Worm (Caenorhabditis elegans): ENCODE results near the gene srw-100.
"Not testable (repeated sequence)": the region's sequence is repeated elsewhere in the genome, so short reads cannot be mapped to it uniquely, and the experiment has no call there.

The srw-100 gene

DNA sequence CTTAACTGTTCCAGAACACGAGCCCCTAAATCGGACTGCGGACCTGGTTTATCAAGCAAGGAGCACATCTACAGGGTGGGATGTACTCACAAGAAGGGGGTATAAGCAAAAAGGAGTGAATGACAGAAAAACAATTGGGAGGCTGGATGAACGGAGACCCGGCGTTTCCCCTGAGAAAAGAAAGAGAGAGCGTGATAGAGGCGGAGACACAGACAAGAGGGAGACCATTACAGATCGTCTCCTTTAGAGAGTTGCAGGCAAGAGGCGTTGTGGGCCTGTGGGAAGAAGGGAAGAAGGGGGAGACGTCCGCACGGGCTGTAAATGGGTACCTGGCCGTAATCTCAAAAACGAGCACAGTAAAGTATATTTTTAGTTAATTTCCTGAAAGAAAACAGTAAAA is 17.1 kb upstream of the srw-100 start, which contains the start of gene Y46H3C.7:
Y46H3C.7 (minus strand) TSS at position 147 of the 400 bp plus-strand sequence.
- TF ChIP-seq tab-1 (GFP tag; IDR thresholded peaks at IDR 0.05); cog-1 (tag; optimal IDR thresholded peaks at IDR 0.05); flt-1 (GFP tag; IDR thresholded peaks at IDR 0.05): not testable (repeated sequence)

DNA sequence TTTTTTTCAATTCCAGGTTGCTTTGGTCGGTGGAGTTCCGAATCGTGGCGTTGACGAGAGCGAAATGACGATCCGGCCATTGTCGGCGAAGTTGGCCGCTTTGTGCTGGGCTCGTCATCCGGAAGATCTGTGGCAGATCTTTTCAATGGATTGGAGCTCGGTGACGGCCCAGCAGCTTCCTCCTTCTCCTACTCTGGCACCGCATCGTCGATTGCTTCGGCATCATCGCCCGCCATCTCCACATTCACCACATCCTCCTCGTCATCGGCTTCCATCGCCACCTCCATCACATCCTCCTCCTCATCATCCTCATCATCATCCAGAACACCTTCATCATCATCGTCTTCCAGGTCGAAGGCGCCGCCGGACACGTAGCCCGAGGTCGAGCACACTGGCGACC is 12.6 kb upstream of the srw-100 start:
- TF ChIP-seq flt-1 (GFP tag; IDR thresholded peaks at IDR 0.05) (no peak), ztf-23 (GFP tag; IDR thresholded peaks at IDR 0.05) (no peak), T22C8.4 (GFP tag; IDR thresholded peaks at IDR 0.05) (no peak), tab-1 (GFP tag; IDR thresholded peaks at IDR 0.05) (no peak), med-1 (GFP tag; optimal IDR thresholded peaks at IDR 0.05; ENCODE audit: insufficient read depth) (no peak), ztf-29 (GFP tag; IDR thresholded peaks at IDR 0.05) (no peak), cog-1 (tag; optimal IDR thresholded peaks at IDR 0.05) (no peak), klf-2 (GFP tag; conservative IDR thresholded peaks at IDR 0.05) (no peak), ref-1 (GFP tag; conservative IDR thresholded peaks at IDR 0.05) (no peak)

DNA sequence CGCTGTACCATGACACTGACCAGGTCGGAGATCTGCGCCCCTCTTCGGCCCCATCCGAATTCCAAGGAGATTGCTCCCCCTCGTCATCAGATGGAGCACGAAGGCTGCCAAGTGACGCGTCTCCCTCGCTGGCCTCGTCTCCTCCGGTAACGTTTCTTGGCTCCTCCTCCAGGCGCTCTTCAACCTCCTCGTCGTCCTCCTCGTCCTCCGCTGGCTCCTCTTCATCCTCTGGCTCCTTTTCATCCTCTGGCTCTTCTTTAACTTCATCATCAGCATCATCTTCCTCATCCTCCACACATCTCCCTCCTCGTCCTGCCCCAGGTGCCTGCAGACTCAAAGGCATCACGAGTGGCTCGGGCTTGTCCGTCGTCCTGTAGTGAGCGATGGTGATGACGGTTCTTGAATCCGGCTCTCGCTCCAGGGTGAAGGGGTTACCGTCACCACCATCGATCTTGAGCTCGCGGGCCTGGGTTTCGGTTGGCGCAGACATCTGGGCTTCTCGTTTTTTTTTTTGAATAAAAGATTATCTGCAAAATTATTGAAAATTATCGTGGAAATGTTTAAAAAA is 11.7 kb upstream of the srw-100 start:
- TF ChIP-seq tab-1 (GFP tag; IDR thresholded peaks at IDR 0.05) (peak; percentile 59; the same call in 1 of the 2 replicates), ztf-23 (GFP tag; IDR thresholded peaks at IDR 0.05) (no peak)

DNA sequence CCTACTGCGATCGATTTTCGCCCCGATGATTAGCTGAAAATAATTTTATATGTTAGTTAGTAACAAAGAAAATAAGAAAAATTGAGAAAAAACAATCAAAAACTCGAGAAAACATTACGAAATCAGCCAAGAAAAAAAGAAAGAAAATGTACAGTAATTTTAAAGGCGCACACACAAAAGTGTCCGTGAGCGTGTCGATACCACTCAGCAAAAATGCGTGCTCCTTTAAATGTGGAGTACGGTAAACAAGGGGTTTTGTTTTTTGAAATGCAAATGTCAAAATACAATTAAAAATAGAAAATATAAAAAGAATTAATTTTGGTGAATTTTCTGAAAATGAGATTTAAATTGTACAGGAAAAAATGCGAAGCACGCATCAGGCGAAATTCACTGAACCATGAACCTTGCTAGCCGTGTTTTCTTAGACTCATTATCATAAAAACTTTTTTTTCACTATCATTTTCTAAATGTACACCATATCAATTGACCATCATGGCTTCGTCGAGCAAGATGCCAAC is 9.4 kb upstream of the srw-100 start, which contains the start of gene srw-90:
srw-90 (plus strand) TSS at position 468 of the 518 bp plus-strand sequence.
- no peak for TF ChIP-seq flt-1 (GFP tag; IDR thresholded peaks at IDR 0.05)
- TF ChIP-seq ref-1 (GFP tag; conservative IDR thresholded peaks at IDR 0.05) = no peak
- no peak for TF ChIP-seq T22C8.4 (GFP tag; IDR thresholded peaks at IDR 0.05)
- TF ChIP-seq klf-2 (GFP tag; conservative IDR thresholded peaks at IDR 0.05) = no peak
- TF ChIP-seq cog-1 (tag; optimal IDR thresholded peaks at IDR 0.05) = no peak
- no peak for TF ChIP-seq med-1 (GFP tag; optimal IDR thresholded peaks at IDR 0.05; ENCODE audit: insufficient read depth)
- no peak for TF ChIP-seq ztf-29 (GFP tag; IDR thresholded peaks at IDR 0.05)
- TF ChIP-seq tab-1 (GFP tag; IDR thresholded peaks at IDR 0.05) = no peak
- TF ChIP-seq ztf-23 (GFP tag; IDR thresholded peaks at IDR 0.05) = no peak

DNA sequence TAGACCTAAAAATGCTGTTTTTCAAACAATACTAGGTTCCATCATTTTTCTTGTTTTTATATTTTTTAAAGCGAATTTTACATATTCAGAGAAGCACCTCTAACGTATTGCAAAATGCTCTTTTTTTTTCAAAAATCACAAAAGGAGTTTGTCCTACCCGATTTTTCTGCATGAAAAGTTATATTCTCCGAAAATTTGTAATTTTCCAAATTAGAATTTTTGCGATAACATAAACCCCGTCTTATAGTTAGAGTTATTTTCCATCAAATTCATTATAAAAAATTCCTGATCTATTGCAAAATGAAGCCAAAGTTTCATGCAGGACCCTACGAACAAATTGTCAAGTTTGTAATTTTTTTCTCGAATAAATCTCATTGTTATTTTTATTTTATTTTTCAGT is 2.6 kb upstream of the srw-100 start, which contains the start of gene srw-99:
srw-99 (plus strand) TSS at position 301 of the 400 bp plus-strand sequence.
- TF ChIP-seq tab-1 (GFP tag; IDR thresholded peaks at IDR 0.05) = no peak
- TF ChIP-seq ztf-29 (GFP tag; IDR thresholded peaks at IDR 0.05) = no peak
- TF ChIP-seq klf-2 (GFP tag; conservative IDR thresholded peaks at IDR 0.05) = no peak
- no peak for TF ChIP-seq ref-1 (GFP tag; conservative IDR thresholded peaks at IDR 0.05)
- no peak for TF ChIP-seq med-1 (GFP tag; optimal IDR thresholded peaks at IDR 0.05; ENCODE audit: insufficient read depth)
- no peak for TF ChIP-seq cog-1 (tag; optimal IDR thresholded peaks at IDR 0.05)
- no peak for TF ChIP-seq T22C8.4 (GFP tag; IDR thresholded peaks at IDR 0.05)
- no peak for TF ChIP-seq ztf-23 (GFP tag; IDR thresholded peaks at IDR 0.05)
- no peak for TF ChIP-seq flt-1 (GFP tag; IDR thresholded peaks at IDR 0.05)

DNA sequence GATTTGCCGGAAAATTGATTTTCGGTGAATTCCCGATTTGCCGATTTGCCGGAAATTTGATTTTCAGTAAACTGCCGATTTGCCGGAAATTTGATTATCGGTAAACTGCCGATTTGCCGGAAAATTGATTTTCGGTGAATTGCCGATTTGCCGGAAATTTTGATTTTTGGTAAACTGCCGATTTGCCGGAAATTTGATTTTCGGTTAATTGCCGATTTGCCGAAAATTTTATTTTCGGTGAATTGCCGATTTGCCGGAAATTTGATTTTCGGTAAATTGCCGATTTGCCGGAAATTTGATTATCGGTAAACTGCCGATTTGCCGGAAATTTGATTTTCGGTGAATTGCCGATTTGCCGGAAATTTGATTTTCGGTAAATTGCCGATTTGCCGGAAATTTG is 1.5 kb downstream of the srw-100 start:
- TF ChIP-seq ztf-23 (GFP tag; IDR thresholded peaks at IDR 0.05) = peak; percentile 37; the same call in 1 of the 2 replicates

DNA sequence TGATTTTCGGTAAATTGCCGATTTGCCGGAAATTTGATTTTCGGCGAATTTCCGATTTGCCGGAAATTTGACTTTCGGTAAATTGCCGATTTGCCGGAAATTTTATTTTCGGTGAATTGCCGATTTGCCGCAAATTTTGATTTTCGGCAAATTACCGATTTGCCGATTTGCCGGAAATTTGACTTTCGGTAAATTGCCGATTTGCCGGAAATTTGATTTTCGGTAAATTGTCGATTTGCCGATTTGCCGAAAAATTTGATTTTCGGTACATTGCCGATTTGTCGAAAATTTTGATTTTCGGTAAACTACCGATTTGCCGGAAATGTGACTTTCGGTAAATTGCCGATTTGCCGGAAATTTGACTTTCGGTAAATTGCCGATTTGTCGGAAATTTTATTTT is 2.8 kb downstream of the srw-100 start:
- peak; percentile 47; the same call in 1 of the 2 replicates for TF ChIP-seq ref-1 (GFP tag; conservative IDR thresholded peaks at IDR 0.05)
- TF ChIP-seq klf-2 (GFP tag; conservative IDR thresholded peaks at IDR 0.05) = peak; percentile 86
- peak; percentile 57 for TF ChIP-seq flt-1 (GFP tag; IDR thresholded peaks at IDR 0.05)
- TF ChIP-seq ztf-23 (GFP tag; IDR thresholded peaks at IDR 0.05) = peak; percentile 84
- TF ChIP-seq tab-1 (GFP tag; IDR thresholded peaks at IDR 0.05) = peak; percentile 81
- peak; percentile 29; the same call in 1 of the 2 replicates for TF ChIP-seq T22C8.4 (GFP tag; IDR thresholded peaks at IDR 0.05)

DNA sequence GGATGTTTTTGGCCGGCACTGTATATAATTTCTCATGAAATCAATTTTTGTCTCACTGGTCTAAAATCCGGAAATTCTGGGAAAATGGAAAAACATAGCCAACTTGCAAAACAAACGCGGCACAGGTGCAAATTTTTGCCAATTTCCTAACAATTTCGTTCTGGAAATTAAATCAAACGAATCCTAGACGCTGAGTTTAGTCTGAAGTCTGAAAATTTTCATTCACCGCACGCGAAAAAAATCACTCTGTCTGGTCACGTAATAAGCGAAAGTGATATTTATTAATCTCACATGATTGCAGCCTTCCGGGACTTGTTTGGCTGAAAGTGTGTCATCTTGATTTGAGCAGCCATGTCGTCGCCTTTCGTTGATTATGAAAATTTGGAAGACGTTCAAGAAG is 5.9 kb downstream of the srw-100 start, which contains the start of gene srw-103:
srw-103 (plus strand) TSS at position 301 of the 400 bp plus-strand sequence.
- no peak for TF ChIP-seq flt-1 (GFP tag; IDR thresholded peaks at IDR 0.05)
- TF ChIP-seq ztf-29 (GFP tag; IDR thresholded peaks at IDR 0.05) = no peak
- TF ChIP-seq ztf-23 (GFP tag; IDR thresholded peaks at IDR 0.05) = no peak
- TF ChIP-seq klf-2 (GFP tag; conservative IDR thresholded peaks at IDR 0.05) = no peak
- TF ChIP-seq ref-1 (GFP tag; conservative IDR thresholded peaks at IDR 0.05) = no peak
- no peak for TF ChIP-seq cog-1 (tag; optimal IDR thresholded peaks at IDR 0.05)
- TF ChIP-seq tab-1 (GFP tag; IDR thresholded peaks at IDR 0.05) = no peak
- no peak for TF ChIP-seq med-1 (GFP tag; optimal IDR thresholded peaks at IDR 0.05; ENCODE audit: insufficient read depth)
- no peak for TF ChIP-seq T22C8.4 (GFP tag; IDR thresholded peaks at IDR 0.05)

DNA sequence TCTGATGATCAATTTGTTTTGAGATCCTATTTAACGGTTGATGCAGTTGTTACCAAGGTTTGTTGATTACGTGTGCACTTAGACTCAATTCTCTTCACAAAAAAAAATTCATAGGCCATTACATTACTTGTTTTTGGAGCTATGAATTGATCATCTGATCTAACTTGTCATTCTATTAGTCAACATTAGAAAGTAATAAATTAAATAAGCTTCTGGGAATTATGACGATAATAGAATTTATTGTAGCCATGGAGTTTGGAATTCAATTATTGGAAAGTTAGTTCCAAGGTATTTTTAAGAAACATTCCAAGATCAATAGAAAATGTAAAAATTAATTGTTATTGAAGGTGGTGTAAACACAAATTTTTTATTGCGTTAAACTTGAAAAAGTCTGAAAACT is 7.2 kb downstream of the srw-100 start:
- TF ChIP-seq ref-1 (GFP tag; conservative IDR thresholded peaks at IDR 0.05) (no peak), ztf-23 (GFP tag; IDR thresholded peaks at IDR 0.05) (no peak), tab-1 (GFP tag; IDR thresholded peaks at IDR 0.05) (no peak), klf-2 (GFP tag; conservative IDR thresholded peaks at IDR 0.05) (no peak), cog-1 (tag; optimal IDR thresholded peaks at IDR 0.05) (no peak), flt-1 (GFP tag; IDR thresholded peaks at IDR 0.05) (no peak), ztf-29 (GFP tag; IDR thresholded peaks at IDR 0.05) (no peak), T22C8.4 (GFP tag; IDR thresholded peaks at IDR 0.05) (no peak), med-1 (GFP tag; optimal IDR thresholded peaks at IDR 0.05; ENCODE audit: insufficient read depth) (no peak)

DNA sequence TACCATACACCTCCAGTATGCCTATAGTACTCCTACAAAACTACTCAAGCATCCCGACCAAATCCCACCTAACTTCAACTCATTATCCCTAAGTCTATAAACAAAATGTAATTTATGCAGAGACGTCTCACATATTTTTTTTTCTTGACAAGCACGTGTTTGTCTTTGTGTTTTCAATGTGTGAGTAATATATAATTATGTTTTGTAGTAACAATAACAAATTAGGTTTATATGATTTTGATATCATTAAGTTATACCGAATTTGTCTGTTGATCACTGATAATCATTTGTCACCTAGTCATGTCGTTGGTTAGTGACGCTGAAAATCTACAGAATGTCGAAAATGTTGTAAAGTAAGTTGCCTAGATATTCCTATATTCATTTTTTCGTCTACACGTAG is 8.9 kb downstream of the srw-100 start, which contains the start of gene srw-102:
srw-102 (plus strand) TSS at position 301 of the 400 bp plus-strand sequence.
- no peak for TF ChIP-seq T22C8.4 (GFP tag; IDR thresholded peaks at IDR 0.05)

Measured in whole organism, midembryonic.